Fruit fly (Drosophila melanogaster) whole organism, embryonic: ENCODE measurements around the gene Mgat4a.

ENCODE experiments used
- BEAF-32 ChIP-seq: fragments of 200-800 bp; sonication (Bioruptor generic); optimal IDR thresholded peaks from 3 replicates; lab custom pipeline; 2017; ENCODE audit warnings: missing biosample characterization, missing genetic modification characterization, mild to moderate bottlenecking, moderate library complexity, missing genetic modification reagents
- Bteb2 ChIP-seq: fragments of 200-800 bp; sonication (Bioruptor generic); optimal IDR thresholded peaks from 2 replicates; lab custom pipeline; 2016; ENCODE audit warnings: missing biosample characterization, missing genetic modification characterization
- CG1024 ChIP-seq: fragments of 200-800 bp; sonication (Bioruptor generic); IDR thresholded peaks from 2 replicates; pipeline ENCODE4 v1.3.6; 2022; ENCODE audit warnings: missing biosample characterization, missing genetic modification characterization
- CG12104 ChIP-seq: fragments of 200-800 bp; sonication (Bioruptor generic); optimal IDR thresholded peaks from 3 replicates; lab custom pipeline; 2016; ENCODE audit warnings: missing biosample characterization, missing genetic modification characterization
- CG14710 ChIP-seq: fragments of 200-800 bp; sonication (Bioruptor generic); optimal IDR thresholded peaks from 3 replicates; lab custom pipeline; 2019; ENCODE audit warnings: missing biosample characterization, mild to moderate bottlenecking, missing genetic modification characterization, moderate library complexity
- CG15011 ChIP-seq: fragments of 200-800 bp; sonication (Bioruptor generic); optimal IDR thresholded peaks from 3 replicates; lab custom pipeline; 2018; ENCODE audit warnings: missing biosample characterization, mild to moderate bottlenecking, missing genetic modification characterization
- CG2678 ChIP-seq: fragments of 200-800 bp; sonication (Bioruptor generic); optimal IDR thresholded peaks from 3 replicates; lab custom pipeline; 2019; ENCODE audit warnings: missing biosample characterization, mild to moderate bottlenecking, missing genetic modification characterization, moderate library complexity
- CG31365 ChIP-seq: fragments of 200-800 bp; sonication (Bioruptor generic); optimal IDR thresholded peaks from 2 replicates; lab custom pipeline; 2018; ENCODE audit warnings: missing biosample characterization, mild to moderate bottlenecking, missing genetic modification characterization
- CG31441 ChIP-seq: fragments of 200-800 bp; sonication (Bioruptor generic); IDR thresholded peaks from 2 replicates; pipeline ENCODE4 v1.3.6; 2022; ENCODE audit warnings: missing biosample characterization, missing genetic modification characterization
- CG32772 ChIP-seq: fragments of 200-800 bp; sonication (Bioruptor generic); IDR thresholded peaks from 2 replicates; pipeline ENCODE4 v1.3.6; 2022; ENCODE audit warnings: missing biosample characterization, missing genetic modification characterization
- CG33557 ChIP-seq: fragments of 200-800 bp; sonication (Bioruptor generic); optimal IDR thresholded peaks from 2 replicates; lab custom pipeline; 2019; ENCODE audit warnings: missing biosample characterization, mild to moderate bottlenecking, missing genetic modification characterization, moderate library complexity
- CG3847 ChIP-seq: fragments of 200-800 bp; sonication (Bioruptor generic); IDR thresholded peaks from 2 replicates; pipeline ENCODE4 v1.3.6; 2022; ENCODE audit warnings: missing biosample characterization, missing genetic modification characterization
- CG4730 ChIP-seq: fragments of 200-800 bp; sonication (Bioruptor generic); IDR thresholded peaks from 2 replicates; pipeline ENCODE4 v1.3.6; 2022; ENCODE audit warnings: missing biosample characterization, missing genetic modification characterization
- CG4854 ChIP-seq: fragments of 200-800 bp; sonication (Bioruptor generic); optimal IDR thresholded peaks from 2 replicates; lab custom pipeline; 2016; ENCODE audit warnings: missing biosample characterization, missing genetic modification characterization, inconsistent platforms
- CG6813 ChIP-seq: fragments of 200-800 bp; sonication (Bioruptor generic); optimal IDR thresholded peaks from 2 replicates; lab custom pipeline; 2017; ENCODE audit warnings: missing biosample characterization, missing genetic modification characterization, mild to moderate bottlenecking, moderate library complexity, missing genetic modification reagents
- CG7357 ChIP-seq: fragments of 200-800 bp; sonication (Bioruptor generic); IDR thresholded peaks from 3 replicates; pipeline ENCODE4 v1.3.6; 2022; ENCODE audit warnings: missing biosample characterization, missing genetic modification characterization
- CG7963 ChIP-seq: fragments of 200-800 bp; sonication (Bioruptor generic); IDR thresholded peaks from 3 replicates; pipeline ENCODE4 v1.3.6; 2022; ENCODE audit warnings: missing biosample characterization, missing genetic modification characterization; ENCODE audit not compliant: partially characterized antibody
- CG8281 ChIP-seq: fragments of 200-800 bp; sonication (Bioruptor generic); optimal IDR thresholded peaks from 2 replicates; lab custom pipeline; 2018; ENCODE audit warnings: missing biosample characterization, mild to moderate bottlenecking, missing genetic modification characterization, moderate library complexity
- CG9727 ChIP-seq: fragments of 200-800 bp; sonication (Bioruptor generic); optimal IDR thresholded peaks from 3 replicates; lab custom pipeline; 2017; ENCODE audit warnings: missing biosample characterization, mild to moderate bottlenecking, missing genetic modification characterization
- Drgx ChIP-seq: fragments of 200-800 bp; sonication (Bioruptor generic); IDR thresholded peaks from 2 replicates; pipeline ENCODE4 v1.3.6; 2022; ENCODE audit warnings: missing biosample characterization, missing genetic modification characterization
- Fer2 ChIP-seq: fragments of 200-800 bp; sonication (Bioruptor generic); optimal IDR thresholded peaks from 2 replicates; lab custom pipeline; 2018; ENCODE audit warnings: missing biosample characterization, mild to moderate bottlenecking, missing genetic modification characterization, moderate library complexity
- Gug ChIP-seq: fragments of 200-800 bp; sonication (Bioruptor generic); IDR thresholded peaks from 4 replicates; pipeline ENCODE4 v1.3.6; 2022; ENCODE audit warnings: missing biosample characterization, missing genetic modification characterization
- HHEX ChIP-seq: fragments of 200-800 bp; sonication (Bioruptor generic); optimal IDR thresholded peaks from 3 replicates; lab custom pipeline; 2017; ENCODE audit warnings: missing biosample characterization, mild to moderate bottlenecking, missing genetic modification characterization, missing genetic modification reagents
- Hsf ChIP-seq: fragments of 200-800 bp; sonication (Bioruptor generic); optimal IDR thresholded peaks from 3 replicates; lab custom pipeline; 2016; ENCODE audit warnings: missing biosample characterization, missing genetic modification characterization
- Jarid2 ChIP-seq: fragments of 200-800 bp; sonication (Bioruptor generic); optimal IDR thresholded peaks from 3 replicates; lab custom pipeline; 2017; ENCODE audit warnings: mild to moderate bottlenecking, missing biosample characterization, missing genetic modification reagents, missing genetic modification characterization
- NC2β ChIP-seq: fragments of 200-800 bp; sonication (Bioruptor generic); optimal IDR thresholded peaks from 2 replicates; lab custom pipeline; 2016; ENCODE audit warnings: missing biosample characterization, missing genetic modification characterization
- Ravus ChIP-seq: fragments of 200-800 bp; sonication (Bioruptor generic); IDR thresholded peaks from 2 replicates; pipeline ENCODE4 v1.3.6; 2022; ENCODE audit warnings: missing biosample characterization, missing genetic modification characterization
- Rfx ChIP-seq: fragments of 200-800 bp; sonication (Bioruptor generic); IDR thresholded peaks from 2 replicates; pipeline ENCODE4 v1.3.6; 2022; ENCODE audit warnings: missing biosample characterization, missing genetic modification characterization
- Six4 ChIP-seq: fragments of 200-800 bp; sonication (Bioruptor generic); optimal IDR thresholded peaks from 2 replicates; lab custom pipeline; 2016; ENCODE audit warnings: missing biosample characterization, missing genetic modification characterization
- Spps ChIP-seq: fragments of 200-800 bp; sonication (Bioruptor generic); optimal IDR thresholded peaks from 2 replicates; lab custom pipeline; 2018; ENCODE audit warnings: missing biosample characterization, mild to moderate bottlenecking, missing genetic modification characterization
- amos ChIP-seq: fragments of 200-800 bp; sonication (Bioruptor generic); IDR thresholded peaks from 2 replicates; pipeline ENCODE4 v1.3.6; 2022; ENCODE audit warnings: missing biosample characterization, missing genetic modification characterization; ENCODE audit not compliant: partially characterized antibody
- bowl ChIP-seq: fragments of 200-800 bp; sonication (Bioruptor generic); IDR thresholded peaks from 2 replicates; pipeline ENCODE4 v1.3.6; 2022; ENCODE audit warnings: missing biosample characterization, missing genetic modification characterization
- chn ChIP-seq: fragments of 200-800 bp; sonication (Bioruptor generic); optimal IDR thresholded peaks from 2 replicates; lab custom pipeline; 2016; ENCODE audit warnings: missing biosample characterization, missing genetic modification characterization
- crp ChIP-seq, 2 experiments: fragments of 200-800 bp; sonication (Bioruptor generic); optimal IDR thresholded peaks; 2 replicates in 1 of 2; 3 replicates in 1 of 2; lab custom pipeline; 2017; ENCODE audit warnings: missing biosample characterization in 2 of 2, missing genetic modification characterization in 2 of 2, mild to moderate bottlenecking in 1 of 2, moderate library complexity in 1 of 2
- eve ChIP-seq, 2 experiments: fragments of >200 bp; optimal IDR thresholded peaks; 2 replicates each; lab custom pipeline; 2017; ENCODE audit warnings: missing biosample characterization in 2 of 2, missing genetic modification characterization in 2 of 2
- gcm2 ChIP-seq: fragments of 200-800 bp; sonication (Bioruptor generic); optimal IDR thresholded peaks from 2 replicates; lab custom pipeline; 2016; ENCODE audit warnings: missing biosample characterization, missing genetic modification characterization
- gfzf ChIP-seq: fragments of 200-800 bp; sonication (Bioruptor generic); optimal IDR thresholded peaks from 2 replicates; lab custom pipeline; 2016; ENCODE audit warnings: missing biosample characterization, mild to moderate bottlenecking, missing genetic modification characterization, moderate library complexity
- gsb ChIP-seq: fragments of 200-800 bp; sonication (Bioruptor generic); IDR thresholded peaks from 2 replicates; pipeline ENCODE4 v1.3.6; 2022; ENCODE audit warnings: missing biosample characterization, missing genetic modification characterization
- jing ChIP-seq: fragments of 200-800 bp; sonication (Bioruptor generic); optimal IDR thresholded peaks from 2 replicates; lab custom pipeline; 2018; ENCODE audit warnings: missing biosample characterization, mild to moderate bottlenecking, missing genetic modification characterization
- lmd ChIP-seq: fragments of 200-800 bp; sonication (Bioruptor generic); IDR thresholded peaks from 2 replicates; pipeline ENCODE4 v1.3.6; 2022; ENCODE audit warnings: missing biosample characterization, missing genetic modification characterization
- prd ChIP-seq, 3 experiments: fragments of >200 bp in 2 of 3; fragments of 200-800 bp in 1 of 3; sonication (Bioruptor generic) in 1 of 3; optimal IDR thresholded peaks in 2 of 3; IDR thresholded peaks in 1 of 3; 2 replicates in 2 of 3; 3 replicates in 1 of 3; pipeline versions ENCODE4 v1.3.6 to Lab custom; 2017 to 2022; ENCODE audit warnings: missing biosample characterization in 1 of 3, missing genetic modification characterization in 1 of 3
- sim ChIP-seq: fragments of 200-800 bp; sonication (Bioruptor generic); IDR thresholded peaks from 2 replicates; pipeline ENCODE4 v1.3.6; 2022; ENCODE audit warnings: missing biosample characterization, missing genetic modification characterization
- sna ChIP-seq: fragments of 200-800 bp; sonication (Bioruptor generic); IDR thresholded peaks from 2 replicates; pipeline ENCODE4 v1.3.6; 2022; ENCODE audit warnings: missing biosample characterization, missing genetic modification characterization; ENCODE audit not compliant: partially characterized antibody
- so ChIP-seq: fragments of 200-800 bp; sonication (Bioruptor generic); IDR thresholded peaks from 3 replicates; pipeline ENCODE4 v1.3.6; 2022; ENCODE audit warnings: missing biosample characterization, missing genetic modification characterization
- twi ChIP-seq: fragments of 200-800 bp; optimal IDR thresholded peaks from 2 replicates; lab custom pipeline; 2019; ENCODE audit warnings: missing biosample characterization, mild to moderate bottlenecking, missing genetic modification characterization, moderate library complexity
- tx ChIP-seq: fragments of 200-800 bp; sonication (Bioruptor generic); optimal IDR thresholded peaks from 2 replicates; lab custom pipeline; 2016; ENCODE audit warnings: missing biosample characterization, missing genetic modification characterization
- wek ChIP-seq: fragments of 200-800 bp; sonication (Bioruptor generic); optimal IDR thresholded peaks from 3 replicates; lab custom pipeline; 2018; ENCODE audit warnings: missing biosample characterization, mild to moderate bottlenecking, missing genetic modification characterization, moderate library complexity
- zen2 ChIP-seq: fragments of 200-800 bp; sonication (Bioruptor generic); IDR thresholded peaks from 3 replicates; pipeline ENCODE4 v1.3.6; 2022; ENCODE audit warnings: missing biosample characterization, missing genetic modification characterization; ENCODE audit not compliant: partially characterized antibody

Mgat4a gene

dm6 chr3L:14759097-14759795 lies 2.6 kb upstream of the Mgat4a start (continued):
- TF ChIP-seq wek (GFP tag; lab: Kevin White, UChicago) (peak; percentile 94), CG3847 (peak; percentile 100), CG4730 (GFP tag; lab: Robert Waterston, UW) (peak; percentile 99), NC2β (GFP tag; lab: Kevin White, UChicago) (peak; percentile 99), Bteb2 (GFP tag; lab: Kevin White, UChicago) (peak; percentile 99), CG7963 (0 out of 3 replicates have a peak, but pooled peaks have one; percentile 25), CG15011 (peak; percentile 100), CG8281 (tag; lab: Kevin White, UChicago) (peak; percentile 97), Ravus (GFP tag; lab: Robert Waterston, UW) (peak; percentile 99), tx (peak; percentile 99), sna (peak; percentile 49; the same call in 1 of the 2 replicates), Jarid2 (GFP tag; lab: Kevin White, UChicago) (peak; percentile 98), Drgx (GFP tag; lab: Robert Waterston, UW) (peak; percentile 100), CG1024 (GFP tag; lab: Robert Waterston, UW) (peak; percentile 92), sim (GFP tag; lab: Robert Waterston, UW) (peak; percentile 98), Gug (peak; percentile 99), CG32772 (GFP tag; lab: Robert Waterston, UW) (peak; percentile 99), CG31365 (tag; lab: Kevin White, UChicago) (peak; percentile 93), CG14710 (peak; percentile 99), BEAF-32 (GFP tag; lab: Kevin White, UChicago) (peak; percentile 52), CG6813 (peak; percentile 100), Fer2 (tag; lab: Kevin White, UChicago) (peak; percentile 100), CG2678 (peak; percentile 100), twi (tag; lab: Kevin White, UChicago) (peak; percentile 99), prd (optimal IDR thresholded peaks at IDR 0.05; lab: Kevin White, UChicago) (no peak), prd (GFP tag; IDR thresholded peaks at IDR 0.05; lab: Robert Waterston, UW) (peak; percentile 100), CG12104 (peak; percentile 100), CG4854 (peak; percentile 99), zen2 (GFP tag; lab: Robert Waterston, UW) (no peak), gcm2 (GFP tag; lab: Kevin White, UChicago) (peak; percentile 98), jing (GFP tag; lab: Kevin White, UChicago) (peak; percentile 99), gfzf (GFP tag; lab: Kevin White, UChicago) (peak; percentile 28), HHEX (GFP tag; lab: Kevin White, UChicago) (peak; percentile 100), CG33557 (GFP tag; lab: Kevin White, UChicago) (peak; percentile 100), lmd (GFP tag; lab: Robert Waterston, UW) (peak; percentile 100), chn (peak; percentile 99), Spps (tag; lab: Kevin White, UChicago) (peak; percentile 99), crp (GFP tag; optimal IDR thresholded peaks at IDR 0.05; lab: Kevin White, UChicago) (peak; percentile 22 to 79), so (GFP tag; lab: Robert Waterston, UW) (peak; percentile 100), CG9727 (GFP tag; lab: Kevin White, UChicago) (peak; percentile 100), Rfx (GFP tag; lab: Robert Waterston, UW) (peak; percentile 100), Hsf (GFP tag; lab: Kevin White, UChicago) (peak; percentile 100), bowl (peak; percentile 99), Six4 (GFP tag; lab: Kevin White, UChicago) (peak; percentile 99), gsb (GFP tag; lab: Robert Waterston, UW) (peak; percentile 100), amos (GFP tag; lab: Robert Waterston, UW) (0 out of 2 replicates have a peak, but pooled peaks have one; percentile 12), CG31441 (peak; percentile 100), CG7357 (GFP tag; lab: Robert Waterston, UW) (peak; percentile 99), eve (GFP tag; optimal IDR thresholded peaks at IDR 0.05; lab: Kevin White, UChicago) (peak; percentile 35 to 100)
